Fruit fly (Drosophila melanogaster) whole organism, adult: Measurements from ENCODE around the gene CG12522.

Experiments
- CG11617 ChIP-seq: fragments of 200-800 bp; sonication (Bioruptor generic); optimal IDR thresholded peaks from 2 replicates; lab custom pipeline; 2017; ENCODE audit warnings: mild to moderate bottlenecking, missing biosample characterization, missing genetic modification reagents, missing genetic modification characterization
- CG12768 ChIP-seq: fragments of 200-800 bp; sonication (Bioruptor generic); optimal IDR thresholded peaks from 2 replicates; lab custom pipeline; 2017; ENCODE audit warnings: missing biosample characterization, missing genetic modification characterization, mild to moderate bottlenecking, moderate library complexity, missing genetic modification reagents
- CG14711 ChIP-seq: fragments of 200-800 bp; sonication (Bioruptor generic); optimal IDR thresholded peaks from 2 replicates; lab custom pipeline; 2018; ENCODE audit warnings: missing biosample characterization, mild to moderate bottlenecking, missing genetic modification characterization, moderate library complexity
- CG1620 ChIP-seq: fragments of 200-800 bp; sonication (Bioruptor generic); optimal IDR thresholded peaks from 2 replicates; lab custom pipeline; 2016; ENCODE audit warnings: missing biosample characterization, missing genetic modification characterization
- CG33017 ChIP-seq: fragments of 200-800 bp; sonication (Bioruptor generic); optimal IDR thresholded peaks from 2 replicates; lab custom pipeline; 2018; ENCODE audit warnings: missing biosample characterization, mild to moderate bottlenecking, missing genetic modification characterization, moderate library complexity
- CG5204 ChIP-seq: fragments of 200-800 bp; sonication (Bioruptor generic); optimal IDR thresholded peaks from 2 replicates; lab custom pipeline; 2016; ENCODE audit warnings: missing biosample characterization, missing genetic modification characterization
- CG7045 ChIP-seq: fragments of 200-800 bp; sonication (Bioruptor generic); optimal IDR thresholded peaks from 2 replicates; lab custom pipeline; 2017; ENCODE audit warnings: missing biosample characterization, mild to moderate bottlenecking, missing genetic modification characterization
- CG7101 ChIP-seq: fragments of 200-800 bp; sonication (Bioruptor generic); optimal IDR thresholded peaks from 2 replicates; lab custom pipeline; 2018; ENCODE audit warnings: missing biosample characterization, mild to moderate bottlenecking, missing genetic modification characterization, moderate library complexity
- Clk ChIP-seq: fragments of 200-800 bp; sonication (Bioruptor generic); optimal IDR thresholded peaks from 2 replicates; lab custom pipeline; 2017; ENCODE audit warnings: missing biosample characterization, missing genetic modification characterization
- Crg-1 ChIP-seq: fragments of 200-800 bp; sonication (Bioruptor generic); optimal IDR thresholded peaks from 2 replicates; lab custom pipeline; 2016; ENCODE audit warnings: missing biosample characterization, missing genetic modification characterization
- Hr96 ChIP-seq: fragments of 200-800 bp; sonication (Bioruptor generic); optimal IDR thresholded peaks from 2 replicates; lab custom pipeline; 2016; ENCODE audit warnings: missing biosample characterization, missing genetic modification characterization
- Mnt ChIP-seq: fragments of 200-800 bp; sonication (Bioruptor generic); optimal IDR thresholded peaks from 2 replicates; lab custom pipeline; 2016; ENCODE audit warnings: missing biosample characterization, mild to moderate bottlenecking, missing genetic modification characterization
- bab1 ChIP-seq: fragments of 200-800 bp; sonication (Bioruptor generic); optimal IDR thresholded peaks from 3 replicates; lab custom pipeline; 2019; ENCODE audit warnings: missing biosample characterization, mild to moderate bottlenecking, missing genetic modification characterization, moderate library complexity
- cic ChIP-seq: fragments of 200-800 bp; sonication (Bioruptor generic); optimal IDR thresholded peaks from 2 replicates; lab custom pipeline; 2017; ENCODE audit warnings: missing biosample characterization, mild to moderate bottlenecking, missing genetic modification characterization, moderate library complexity
- cnc ChIP-seq, 2 experiments: fragments of >200 bp; optimal IDR thresholded peaks; 2 replicates each; lab custom pipeline; 2017
- kay ChIP-seq: fragments of 200-800 bp; sonication (Bioruptor generic); peaks from one replicate; lab custom pipeline; 2016; ENCODE audit warnings: missing biosample characterization, missing genetic modification characterization, borderline replicate concordance
- ovo ChIP-seq: fragments of 200-800 bp; sonication (Bioruptor generic); optimal IDR thresholded peaks from 2 replicates; lab custom pipeline; 2016; ENCODE audit warnings: missing biosample characterization, missing genetic modification characterization
- pad ChIP-seq: fragments of 200-800 bp; sonication (Bioruptor generic); optimal IDR thresholded peaks from 3 replicates; lab custom pipeline; 2017; ENCODE audit warnings: missing biosample characterization, missing genetic modification characterization, mild to moderate bottlenecking, moderate library complexity, missing genetic modification reagents
- tj ChIP-seq: fragments of 200-800 bp; sonication (Bioruptor generic); optimal IDR thresholded peaks from 3 replicates; lab custom pipeline; 2017; ENCODE audit warnings: missing biosample characterization, mild to moderate bottlenecking, missing genetic modification characterization, moderate library complexity
- toe ChIP-seq: fragments of 200-800 bp; sonication (Bioruptor generic); optimal IDR thresholded peaks from 2 replicates; lab custom pipeline; 2016; ENCODE audit warnings: missing biosample characterization, missing genetic modification characterization

CG12522 gene

dm6 chr3L:11094279-11094678, 13.8 kb upstream of the CG12522 start:
- TF ChIP-seq CG33017 (tag; lab: Kevin White, UChicago) (no peak), Clk (GFP tag; lab: Kevin White, UChicago) (no peak), CG1620 (GFP tag; lab: Kevin White, UChicago) (no peak), cnc (optimal IDR thresholded peaks at IDR 0.05; lab: Kevin White, UChicago) (no peak), Crg-1 (GFP tag; lab: Kevin White, UChicago) (no peak), CG12768 (no peak), cic (no peak), CG7101 (no peak), CG11617 (GFP tag; lab: Kevin White, UChicago) (no peak), CG5204 (no peak), CG7045 (GFP tag; lab: Kevin White, UChicago) (no peak), tj (GFP tag; lab: Kevin White, UChicago) (no peak)

- TF ChIP-seq bab1 (peak; percentile 64), CG14711 (tag; lab: Kevin White, UChicago) (no peak), Mnt (peak; percentile 53), Crg-1 (GFP tag; lab: Kevin White, UChicago) (peak; percentile 54), toe (no peak), Hr96 (no peak), cnc (optimal IDR thresholded peaks at IDR 0.05; lab: Kevin White, UChicago) (no peak), CG5204 (no peak), CG7045 (GFP tag; lab: Kevin White, UChicago) (no peak), kay (GFP tag; lab: Kevin White, UChicago) (no peak), CG1620 (GFP tag; lab: Kevin White, UChicago) (peak; percentile 8), cic (peak; percentile 33), tj (GFP tag; lab: Kevin White, UChicago) (peak; percentile 46), CG33017 (tag; lab: Kevin White, UChicago) (no peak), ovo (GFP tag; lab: Kevin White, UChicago) (no peak), pad (GFP tag; lab: Kevin White, UChicago) (no peak), CG7101 (peak; percentile 29), CG11617 (GFP tag; lab: Kevin White, UChicago) (no peak), CG12768 (peak; percentile 43), Clk (GFP tag; lab: Kevin White, UChicago) (no peak)
Measured at dm6 chr3L:11096195-11096908, 11.7 kb upstream of the CG12522 start, which contains the start of the genes CG46439, Iyd and CG33947. TSS of gene CG46439 (minus strand) at chr3L:11096245. TSS of gene Iyd (minus strand) at chr3L:11096245. TSS of gene CG33947 (plus strand) at chr3L:11096496.

DNA sequence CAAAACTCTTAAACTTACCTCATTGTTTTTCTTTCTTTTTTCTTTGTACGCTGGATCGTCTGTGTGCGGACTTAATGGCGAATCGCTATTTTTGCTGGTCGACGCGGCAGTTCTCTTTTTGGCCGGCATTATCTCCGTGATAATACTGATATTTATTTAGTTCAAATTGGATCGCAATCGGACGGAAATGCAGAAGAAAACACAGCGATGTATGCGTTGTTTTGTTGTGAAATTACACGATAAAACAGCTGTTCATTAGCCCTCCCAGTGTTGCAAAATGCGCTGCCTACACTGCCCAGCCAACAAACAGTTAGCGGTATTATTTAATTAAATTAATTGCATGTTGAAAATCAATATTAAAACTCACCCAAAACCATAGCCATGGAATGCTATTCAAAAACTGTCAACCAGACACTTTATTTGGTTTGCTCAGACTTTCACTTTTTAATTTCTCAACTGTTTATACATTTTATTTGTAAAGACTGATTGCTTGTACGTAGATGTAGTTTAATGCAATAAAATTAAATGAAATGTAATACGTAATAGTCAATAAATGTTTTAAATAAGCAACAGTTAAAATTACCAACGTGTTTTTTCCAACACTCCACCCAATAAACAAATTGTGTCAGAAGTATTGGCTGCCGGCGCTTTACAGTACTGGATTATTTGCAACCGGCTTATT, 9.9 kb upstream of the CG12522 start, which contains the start of the genes Irbp18 and APP-BP1:
TSS of gene Irbp18 (minus strand) at position 205 of the 682 bp plus-strand sequence.
TSS of gene APP-BP1 (plus strand) at position 431 of the 682 bp plus-strand sequence.
- TF ChIP-seq CG7101 (peak; percentile 92), cic (peak; percentile 71), CG14711 (tag; lab: Kevin White, UChicago) (peak; percentile 88), Hr96 (peak; percentile 92), pad (GFP tag; lab: Kevin White, UChicago) (peak; percentile 89), Clk (GFP tag; lab: Kevin White, UChicago) (peak; percentile 85), CG11617 (GFP tag; lab: Kevin White, UChicago) (peak; percentile 97), CG5204 (peak; percentile 96), tj (GFP tag; lab: Kevin White, UChicago) (peak; percentile 80), bab1 (peak; percentile 95), CG1620 (GFP tag; lab: Kevin White, UChicago) (peak; percentile 96), CG33017 (tag; lab: Kevin White, UChicago) (peak; percentile 86), Crg-1 (GFP tag; lab: Kevin White, UChicago) (peak; percentile 98), kay (GFP tag; lab: Kevin White, UChicago) (peak; percentile 97), toe (peak; percentile 96), CG7045 (GFP tag; lab: Kevin White, UChicago) (peak; percentile 93), ovo (GFP tag; lab: Kevin White, UChicago) (peak; percentile 84), Mnt (peak; percentile 89), CG12768 (peak; percentile 96), cnc (optimal IDR thresholded peaks at IDR 0.05; lab: Kevin White, UChicago) (no peak)

DNA sequence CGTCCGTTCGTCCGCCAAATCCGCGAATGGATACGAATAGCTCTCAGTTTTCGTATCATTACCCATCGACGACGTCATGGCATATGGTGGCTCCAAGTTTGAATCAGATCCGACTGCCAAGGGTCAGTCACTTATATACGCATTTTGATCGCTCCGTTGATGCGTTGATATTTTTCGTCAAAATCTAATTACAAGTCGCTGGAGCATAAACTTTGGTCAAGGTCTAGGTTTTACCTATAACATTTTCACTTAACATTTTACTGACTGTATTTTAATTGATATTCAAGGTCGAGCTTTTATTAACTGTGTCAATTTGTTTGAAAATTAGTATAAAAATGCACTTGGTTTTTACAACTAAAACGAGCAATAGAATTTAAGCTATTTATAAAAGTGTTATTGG, 6.4 kb upstream of the CG12522 start, which contains the start of gene Elo68beta:
TSS of gene Elo68beta (minus strand) at position 101 of the 400 bp plus-strand sequence.
- TF ChIP-seq Crg-1 (GFP tag; lab: Kevin White, UChicago) (no peak), kay (GFP tag; lab: Kevin White, UChicago) (peak; percentile 19)

dm6 chr3L:11102930-11103329, 5.1 kb upstream of the CG12522 start, which contains the start of gene Elo68alpha:
TSS of gene Elo68alpha (minus strand) at chr3L:11103030.
- TF ChIP-seq Hr96: no peak
- no peak for TF ChIP-seq CG33017 (tag; lab: Kevin White, UChicago)

DNA sequence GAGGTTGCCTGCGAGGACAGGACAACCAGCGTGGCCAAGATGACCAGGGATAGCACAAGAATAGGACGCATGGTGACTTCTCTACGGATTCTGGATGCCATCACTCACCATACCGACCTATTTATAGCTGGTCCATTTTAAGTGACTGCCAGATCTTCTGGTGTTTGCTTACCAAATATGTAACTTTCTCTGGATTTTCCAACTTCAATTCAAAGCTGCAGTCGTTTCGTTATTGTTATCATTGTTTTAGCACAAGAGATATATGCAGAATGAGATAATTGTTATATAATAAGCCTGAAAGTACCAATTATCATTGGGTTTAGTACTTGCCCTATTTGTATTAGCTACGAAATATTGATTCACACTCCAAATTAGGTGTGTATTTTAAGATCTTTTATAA, 4.3 kb upstream of the CG12522 start, which contains the start of gene CG32071:
TSS of gene CG32071 (minus strand) at position 101 of the 400 bp plus-strand sequence.
- TF ChIP-seq Mnt: no peak
- no peak for TF ChIP-seq tj (GFP tag; lab: Kevin White, UChicago)
- TF ChIP-seq Clk (GFP tag; lab: Kevin White, UChicago): no peak
- TF ChIP-seq CG5204: no peak
- TF ChIP-seq CG33017 (tag; lab: Kevin White, UChicago): no peak
- TF ChIP-seq CG12768: no peak
- TF ChIP-seq CG11617 (GFP tag; lab: Kevin White, UChicago): no peak
- no peak for TF ChIP-seq cnc (optimal IDR thresholded peaks at IDR 0.05; lab: Kevin White, UChicago)
- TF ChIP-seq Hr96: no peak
- TF ChIP-seq CG7101: no peak
